Fruit fly (Drosophila melanogaster) whole organism, embryonic: Measurements from ENCODE around the gene Gr61a.

ENCODE experiments used
- Aef1 ChIP-seq: fragments of 200-800 bp; sonication (Bioruptor generic); IDR thresholded peaks from 3 replicates; pipeline ENCODE4 v1.3.6; 2022; ENCODE audit warnings: missing biosample characterization, missing genetic modification characterization
- CG10209 ChIP-seq: fragments of 200-800 bp; sonication (Bioruptor generic); optimal IDR thresholded peaks from 3 replicates; lab custom pipeline; 2017; ENCODE audit warnings: missing biosample characterization, mild to moderate bottlenecking, missing genetic modification characterization, missing genetic modification reagents
- CG10274 ChIP-seq: fragments of 200-800 bp; sonication (Bioruptor generic); optimal IDR thresholded peaks from 3 replicates; lab custom pipeline; 2017; ENCODE audit warnings: missing biosample characterization, mild to moderate bottlenecking, missing genetic modification characterization
- CG11695 ChIP-seq: fragments of 200-800 bp; sonication (Bioruptor generic); IDR thresholded peaks from 3 replicates; pipeline ENCODE4 v1.3.6; 2022; ENCODE audit warnings: missing biosample characterization, missing genetic modification characterization
- CG1233 ChIP-seq: fragments of 200-800 bp; sonication (Bioruptor generic); optimal IDR thresholded peaks from 4 replicates; lab custom pipeline; 2018; ENCODE audit warnings: missing biosample characterization, mild to moderate bottlenecking, missing genetic modification characterization
- CG12942 ChIP-seq: fragments of 200-800 bp; sonication (Bioruptor generic); optimal IDR thresholded peaks from 3 replicates; lab custom pipeline; 2016; ENCODE audit warnings: missing biosample characterization, missing genetic modification characterization
- CG13123 ChIP-seq: fragments of 200-800 bp; sonication (Bioruptor generic); optimal IDR thresholded peaks from 2 replicates; lab custom pipeline; 2016; ENCODE audit warnings: missing biosample characterization, missing genetic modification characterization
- CG13296 ChIP-seq: fragments of 200-800 bp; sonication (Bioruptor generic); optimal IDR thresholded peaks from 3 replicates; lab custom pipeline; 2018; ENCODE audit warnings: missing biosample characterization, mild to moderate bottlenecking, missing genetic modification characterization
- CG14710 ChIP-seq: fragments of 200-800 bp; sonication (Bioruptor generic); optimal IDR thresholded peaks from 3 replicates; lab custom pipeline; 2019; ENCODE audit warnings: missing biosample characterization, mild to moderate bottlenecking, missing genetic modification characterization, moderate library complexity
- CG15073 ChIP-seq: fragments of 200-800 bp; sonication (Bioruptor generic); optimal IDR thresholded peaks from 2 replicates; lab custom pipeline; 2016; ENCODE audit warnings: missing biosample characterization, missing genetic modification characterization
- CG16813 ChIP-seq: fragments of 200-800 bp; sonication (Bioruptor generic); IDR thresholded peaks from 3 replicates; pipeline ENCODE4 v1.3.6; 2022; ENCODE audit warnings: missing biosample characterization, missing genetic modification characterization; ENCODE audit not compliant: partially characterized antibody
- CG2116 ChIP-seq: fragments of 200-800 bp; sonication (Bioruptor generic); optimal IDR thresholded peaks from 3 replicates; lab custom pipeline; 2018; ENCODE audit warnings: missing biosample characterization, mild to moderate bottlenecking, missing genetic modification characterization
- CG3407 ChIP-seq: fragments of 200-800 bp; sonication (Bioruptor generic); optimal IDR thresholded peaks from 2 replicates; lab custom pipeline; 2018; ENCODE audit warnings: missing biosample characterization, mild to moderate bottlenecking, missing genetic modification characterization
- CG4854 ChIP-seq: fragments of 200-800 bp; sonication (Bioruptor generic); optimal IDR thresholded peaks from 2 replicates; lab custom pipeline; 2016; ENCODE audit warnings: missing biosample characterization, missing genetic modification characterization, inconsistent platforms
- CG6854 ChIP-seq: fragments of 200-800 bp; sonication (Bioruptor generic); optimal IDR thresholded peaks from 3 replicates; lab custom pipeline; 2017; ENCODE audit warnings: missing biosample characterization, mild to moderate bottlenecking, missing genetic modification characterization
- CG7556 ChIP-seq: fragments of 200-800 bp; sonication (Bioruptor generic); optimal IDR thresholded peaks from 2 replicates; lab custom pipeline; 2017; ENCODE audit warnings: missing biosample characterization, mild to moderate bottlenecking, missing genetic modification characterization
- CG8281 ChIP-seq: fragments of 200-800 bp; sonication (Bioruptor generic); optimal IDR thresholded peaks from 2 replicates; lab custom pipeline; 2018; ENCODE audit warnings: missing biosample characterization, mild to moderate bottlenecking, missing genetic modification characterization, moderate library complexity
- CG9932 ChIP-seq: fragments of 200-800 bp; sonication (Bioruptor generic); IDR thresholded peaks from 2 replicates; pipeline ENCODE4 v1.3.6; 2022; ENCODE audit warnings: missing biosample characterization, missing genetic modification characterization
- Chrac-16 ChIP-seq: fragments of 200-800 bp; sonication (Bioruptor generic); optimal IDR thresholded peaks from 3 replicates; lab custom pipeline; 2016; ENCODE audit warnings: missing biosample characterization, missing genetic modification characterization
- E2f1 ChIP-seq: fragments of 200-800 bp; sonication (Bioruptor generic); IDR thresholded peaks from 2 replicates; pipeline ENCODE4 v1.3.6; 2022; ENCODE audit warnings: missing biosample characterization, missing genetic modification characterization
- Fer1 ChIP-seq: fragments of 200-800 bp; sonication (Bioruptor generic); optimal IDR thresholded peaks from 2 replicates; lab custom pipeline; 2017; ENCODE audit warnings: missing biosample characterization, mild to moderate bottlenecking, missing genetic modification characterization
- HLH54F ChIP-seq: fragments of 200-800 bp; sonication (Bioruptor generic); optimal IDR thresholded peaks from 3 replicates; lab custom pipeline; 2016; ENCODE audit warnings: missing biosample characterization, missing genetic modification characterization
- Hr39 ChIP-seq: fragments of >200 bp; optimal IDR thresholded peaks from 2 replicates; lab custom pipeline; 2017
- Hsf ChIP-seq: fragments of 200-800 bp; sonication (Bioruptor generic); optimal IDR thresholded peaks from 3 replicates; lab custom pipeline; 2016; ENCODE audit warnings: missing biosample characterization, missing genetic modification characterization
- Kr ChIP-seq: fragments of 200-800 bp; sonication (Bioruptor generic); optimal IDR thresholded peaks from 2 replicates; lab custom pipeline; 2017; ENCODE audit warnings: missing biosample characterization, mild to moderate bottlenecking, missing genetic modification characterization
- Max ChIP-seq: fragments of 200-800 bp; sonication (Bioruptor generic); optimal IDR thresholded peaks from 2 replicates; lab custom pipeline; 2016; ENCODE audit warnings: missing biosample characterization, mild to moderate bottlenecking, missing genetic modification characterization
- Nf-YB ChIP-seq: fragments of 200-800 bp; sonication (Bioruptor generic); optimal IDR thresholded peaks from 3 replicates; lab custom pipeline; 2019; ENCODE audit warnings: missing biosample characterization, mild to moderate bottlenecking, missing genetic modification characterization, moderate library complexity
- Nf-YC ChIP-seq: fragments of 200-800 bp; optimal IDR thresholded peaks from 3 replicates; lab custom pipeline; 2019; ENCODE audit warnings: missing biosample characterization, mild to moderate bottlenecking, missing genetic modification characterization, moderate library complexity
- Side ChIP-seq: fragments of 200-800 bp; sonication (Bioruptor generic); optimal IDR thresholded peaks from 2 replicates; lab custom pipeline; 2016; ENCODE audit warnings: missing biosample characterization, missing genetic modification characterization
- Trl ChIP-seq, 3 experiments: fragments of >200 bp in 2 of 3; fragments of 200-800 bp in 1 of 3; sonication (Bioruptor generic) in 1 of 3; optimal IDR thresholded peaks; 2 replicates in 1 of 3; 3 replicates in 2 of 3; lab custom pipeline; 2016 to 2017; ENCODE audit warnings: missing biosample characterization in 1 of 3, missing genetic modification characterization in 1 of 3
- chm ChIP-seq: fragments of 200-800 bp; sonication (Bioruptor generic); IDR thresholded peaks from 2 replicates; pipeline ENCODE4 v1.3.6; 2022; ENCODE audit warnings: missing biosample characterization, missing genetic modification characterization
- ci ChIP-seq: fragments of 200-800 bp; sonication (Bioruptor generic); IDR thresholded peaks from 3 replicates; pipeline ENCODE4 v1.3.6; 2022; ENCODE audit warnings: missing biosample characterization, missing genetic modification characterization
- crc ChIP-seq: fragments of 200-800 bp; sonication (Bioruptor generic); optimal IDR thresholded peaks from 2 replicates; lab custom pipeline; 2016; ENCODE audit warnings: missing biosample characterization, missing genetic modification characterization
- cwo ChIP-seq: fragments of 200-800 bp; sonication (Bioruptor generic); optimal IDR thresholded peaks from 3 replicates; lab custom pipeline; 2017; ENCODE audit warnings: missing biosample characterization, missing genetic modification characterization, mild to moderate bottlenecking, moderate library complexity, missing genetic modification reagents
- fru ChIP-seq: fragments of >200 bp; optimal IDR thresholded peaks from 2 replicates; lab custom pipeline; 2017
- gcm ChIP-seq: fragments of 200-800 bp; sonication (Bioruptor generic); optimal IDR thresholded peaks from 2 replicates; lab custom pipeline; 2019; ENCODE audit warnings: missing biosample characterization, mild to moderate bottlenecking, missing genetic modification characterization, moderate library complexity
- gt ChIP-seq: fragments of 200-800 bp; sonication (Bioruptor generic); IDR thresholded peaks from 2 replicates; pipeline ENCODE4 v1.3.6; 2022; ENCODE audit warnings: missing biosample characterization, missing genetic modification characterization
- hkb ChIP-seq, 2 experiments: fragments of 200-800 bp in 1 of 2; fragments of >200 bp in 1 of 2; sonication (Bioruptor generic) in 1 of 2; IDR thresholded peaks in 1 of 2; optimal IDR thresholded peaks in 1 of 2; 2 replicates each; pipeline versions ENCODE4 v1.3.6 to Lab custom; 2017 to 2022; ENCODE audit warnings: missing biosample characterization in 1 of 2, missing genetic modification characterization in 1 of 2
- inv ChIP-seq: fragments of 200-800 bp; sonication (Bioruptor generic); IDR thresholded peaks from 2 replicates; pipeline ENCODE4 v1.3.6; 2022; ENCODE audit warnings: missing biosample characterization, missing genetic modification characterization; ENCODE audit not compliant: partially characterized antibody
- kah ChIP-seq: fragments of 200-800 bp; sonication (Bioruptor generic); optimal IDR thresholded peaks from 2 replicates; lab custom pipeline; 2018; ENCODE audit warnings: missing biosample characterization, mild to moderate bottlenecking, missing genetic modification characterization
- nom ChIP-seq: fragments of 200-800 bp; sonication (Bioruptor generic); optimal IDR thresholded peaks from 2 replicates; lab custom pipeline; 2017; ENCODE audit warnings: missing biosample characterization, missing genetic modification characterization, mild to moderate bottlenecking, moderate library complexity, missing genetic modification reagents
- pan ChIP-seq, 4 experiments: fragments of >200 bp in 3 of 4; fragments of 200-800 bp in 1 of 4; sonication (Bioruptor generic) in 1 of 4; optimal IDR thresholded peaks in 3 of 4; IDR thresholded peaks in 1 of 4; 2 replicates each; pipeline versions ENCODE4 v1.3.6 to Lab custom; 2017 to 2022; ENCODE audit warnings: missing biosample characterization in 2 of 4, missing genetic modification characterization in 2 of 4, mixed read lengths in 1 of 4
- phol ChIP-seq: fragments of 200-800 bp; sonication (Bioruptor generic); optimal IDR thresholded peaks from 3 replicates; lab custom pipeline; 2018; ENCODE audit warnings: missing biosample characterization, mild to moderate bottlenecking, missing genetic modification characterization, moderate library complexity
- pita ChIP-seq: fragments of 200-800 bp; sonication (Bioruptor generic); optimal IDR thresholded peaks from 2 replicates; lab custom pipeline; 2017; ENCODE audit warnings: missing biosample characterization, mild to moderate bottlenecking, missing genetic modification characterization
- run ChIP-seq: fragments of 200-800 bp; sonication (Bioruptor generic); optimal IDR thresholded peaks from 3 replicates; lab custom pipeline; 2018; ENCODE audit warnings: missing biosample characterization, mild to moderate bottlenecking, missing genetic modification characterization
- salm ChIP-seq: fragments of 200-800 bp; sonication (Bioruptor generic); optimal IDR thresholded peaks from 2 replicates; lab custom pipeline; 2018; ENCODE audit warnings: missing biosample characterization, mild to moderate bottlenecking, missing genetic modification characterization
- tin ChIP-seq: fragments of 200-800 bp; sonication (Bioruptor generic); optimal IDR thresholded peaks from 3 replicates; lab custom pipeline; 2016; ENCODE audit warnings: missing biosample characterization, missing genetic modification characterization
- ttk ChIP-seq: fragments of 200-800 bp; sonication (Bioruptor generic); IDR thresholded peaks from 2 replicates; pipeline ENCODE4 v2.1.2; 2022; ENCODE audit warnings: missing biosample characterization, missing genetic modification characterization
- wdn ChIP-seq: fragments of 200-800 bp; sonication (Bioruptor generic); IDR thresholded peaks from 2 replicates; pipeline ENCODE4 v1.3.6; 2022; ENCODE audit warnings: missing biosample characterization, missing genetic modification characterization
- z ChIP-seq: fragments of 200-800 bp; sonication (Bioruptor generic); IDR thresholded peaks from 3 replicates; pipeline ENCODE4 v1.3.6; 2022; ENCODE audit warnings: missing biosample characterization, missing genetic modification characterization

The Gr61a gene

dm6 chr3L:820332-820731, 20.9 kb upstream of the Gr61a start (continued):
- TF ChIP-seq CG15073 (GFP tag; lab: Kevin White, UChicago) (no peak), wdn (GFP tag; lab: Robert Waterston, UW) (0 out of 2 replicates have a peak, but pooled peaks have one; percentile 35), cwo (peak; percentile 70), crc (GFP tag; lab: Kevin White, UChicago) (no peak), CG1233 (GFP tag; lab: Kevin White, UChicago) (peak; percentile 50), nom (GFP tag; lab: Kevin White, UChicago) (peak; percentile 49), pan (optimal IDR thresholded peaks at IDR 0.05; lab: Kevin White, UChicago) (no peak), pan (GFP tag; optimal IDR thresholded peaks at IDR 0.05 in 1 of 2, IDR thresholded peaks at IDR 0.05 in 1 of 2) (peak in 1 of 2 experiments; percentile 80), CG10274 (no peak), CG13296 (GFP tag; lab: Kevin White, UChicago) (peak; percentile 69), CG7556 (peak; percentile 65), gcm (peak; percentile 73), Trl (optimal IDR thresholded peaks at IDR 0.05; lab: Kevin White, UChicago) (no peak), Trl (GFP tag; optimal IDR thresholded peaks at IDR 0.05; lab: Kevin White, UChicago) (no peak), Chrac-16 (peak; percentile 42), CG4854 (GFP tag; lab: Kevin White, UChicago) (peak; percentile 2), z (GFP tag; lab: Robert Waterston, UW) (no peak), CG8281 (tag; lab: Kevin White, UChicago) (no peak), CG2116 (GFP tag; lab: Kevin White, UChicago) (peak; percentile 6), CG11695 (GFP tag; lab: Robert Waterston, UW) (peak; percentile 62; the same call in 1 of the 3 replicates), inv (GFP tag; lab: Robert Waterston, UW) (no peak), tin (GFP tag; lab: Kevin White, UChicago) (peak; percentile 63), fru (lab: Kevin White, UChicago) (no peak), CG3407 (GFP tag; lab: Kevin White, UChicago) (peak; percentile 63), Nf-YB (GFP tag; lab: Kevin White, UChicago) (peak; percentile 20), Max (GFP tag; lab: Kevin White, UChicago) (peak; percentile 57), Fer1 (peak; percentile 78), hkb (optimal IDR thresholded peaks at IDR 0.05; lab: Kevin White, UChicago) (no peak), hkb (GFP tag; IDR thresholded peaks at IDR 0.05; lab: Robert Waterston, UW) (peak; percentile 89), kah (GFP tag; lab: Kevin White, UChicago) (peak; percentile 51), HLH54F (GFP tag; lab: Kevin White, UChicago) (peak; percentile 14), CG16813 (GFP tag; lab: Robert Waterston, UW) (no peak), Side (GFP tag; lab: Kevin White, UChicago) (no peak), CG12942 (GFP tag; lab: Kevin White, UChicago) (peak; percentile 10), chm (GFP tag; lab: Robert Waterston, UW) (peak; percentile 50; the same call in 1 of the 2 replicates), gt (GFP tag; lab: Robert Waterston, UW) (0 out of 2 replicates have a peak, but pooled peaks have one; percentile 15), phol (tag; lab: Kevin White, UChicago) (peak; percentile 78), Kr (no peak), salm (peak; percentile 52), Nf-YC (tag; lab: Kevin White, UChicago) (peak; percentile 13), CG6854 (GFP tag; lab: Kevin White, UChicago) (peak; percentile 28), CG14710 (tag; lab: Kevin White, UChicago) (peak; percentile 53), Hsf (GFP tag; lab: Kevin White, UChicago) (peak; percentile 20), CG10209 (GFP tag; lab: Kevin White, UChicago) (peak; percentile 58), Aef1 (GFP tag; lab: Robert Waterston, UW) (peak; percentile 71), Hr39 (lab: Kevin White, UChicago) (no peak), CG9932 (GFP tag; lab: Robert Waterston, UW) (peak; percentile 44; the same call in 1 of the 2 replicates), ci (GFP tag; lab: Robert Waterston, UW) (peak; percentile 92), run (tag; lab: Kevin White, UChicago) (peak; percentile 53), pita (GFP tag; lab: Kevin White, UChicago) (no peak), ttk (GFP tag; lab: Robert Waterston, UW) (peak; percentile 78), CG13123 (GFP tag; lab: Kevin White, UChicago) (peak; percentile 16), E2f1 (GFP tag; lab: Robert Waterston, UW) (peak; percentile 83)
